Worm (Caenorhabditis elegans): ENCODE results near the gene taf-3.
A peak's percentile ranks its signal among the peaks of the same experiment; 100 is the strongest.

taf-3 gene

DNA sequence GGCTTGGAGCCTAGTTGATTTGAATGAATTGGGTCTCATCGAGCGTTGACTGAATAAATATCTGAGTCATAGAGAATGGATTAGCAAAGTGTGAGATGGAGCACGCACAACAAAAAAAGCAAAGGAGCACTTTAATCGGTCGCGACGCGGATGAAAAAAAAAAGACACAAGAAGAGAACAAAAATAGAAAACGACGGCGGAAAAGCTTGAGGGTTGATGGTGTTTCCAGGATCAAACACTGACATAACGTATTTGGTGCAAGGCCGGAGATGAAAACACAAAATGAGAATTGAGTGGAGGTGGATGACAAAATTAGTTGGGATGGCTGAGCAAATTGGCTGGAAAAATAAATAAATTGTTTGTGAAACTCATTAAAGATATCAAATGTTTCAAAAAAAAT, 39.3 kb upstream of the taf-3 start, which contains the start of gene F52E10.4:
Gene F52E10.4, minus strand, starts transcription at position 101 of the 400 bp plus-strand sequence.
- TF ChIP-seq lin-39 (tag; optimal IDR thresholded peaks at IDR 0.05) (no peak), fos-1 (tag; optimal IDR thresholded peaks at IDR 0.05) (no peak)

DNA sequence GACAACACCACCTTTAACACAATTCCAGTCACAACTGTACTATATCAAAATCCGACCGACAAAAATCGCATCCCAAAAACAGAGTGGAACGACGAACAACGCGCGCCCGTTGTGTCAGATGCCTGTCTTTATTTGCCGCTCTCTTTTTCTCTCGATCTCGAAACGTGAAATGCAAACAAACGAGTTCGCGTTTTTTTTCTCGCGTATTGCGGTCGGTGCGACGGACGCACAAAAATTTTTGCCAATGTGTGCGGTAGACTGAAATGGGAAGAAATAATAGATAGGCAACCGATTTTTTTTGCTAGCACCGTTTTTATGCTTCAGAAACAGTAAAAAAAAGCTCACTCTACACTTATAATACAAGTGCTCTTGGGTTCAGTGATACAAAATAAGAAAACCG, 35.1 kb upstream of the taf-3 start:
- TF ChIP-seq elt-2 (tag; optimal IDR thresholded peaks at IDR 0.05) (peak; percentile 9), sea-2 (GFP tag; optimal IDR thresholded peaks at IDR 0.05) (no peak), pha-4 (tag; optimal IDR thresholded peaks at IDR 0.05) (peak; percentile 68), hmg-11 (tag; optimal IDR thresholded peaks at IDR 0.05) (peak; percentile 27), mml-1 (tag; optimal IDR thresholded peaks at IDR 0.05) (no peak)

DNA sequence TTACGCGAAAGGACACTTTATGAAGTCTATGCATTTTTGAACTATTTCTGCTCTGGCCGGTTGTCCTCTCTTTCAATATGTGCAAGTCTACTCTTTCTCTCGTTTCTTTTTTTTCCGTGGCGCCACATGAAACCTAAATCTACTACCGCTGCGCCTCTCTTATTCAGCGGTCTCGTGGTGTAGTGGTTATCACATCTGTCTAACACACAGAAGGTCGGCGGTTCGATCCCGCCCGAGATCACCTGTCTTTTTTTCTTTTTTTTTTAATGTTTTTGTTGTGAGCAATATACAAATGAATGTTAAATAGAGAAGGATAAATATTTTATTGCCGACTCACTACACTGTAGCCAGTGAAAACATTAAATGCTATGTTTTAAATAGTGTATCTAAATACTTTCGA, 34.1 kb upstream of the taf-3 start:
- TF ChIP-seq lsy-12 (tag; optimal IDR thresholded peaks at IDR 0.05) (peak; percentile 46), ceh-16 (tag; optimal IDR thresholded peaks at IDR 0.05) (no peak), mml-1 (tag; optimal IDR thresholded peaks at IDR 0.05) (no peak), pqm-1 (tag; optimal IDR thresholded peaks at IDR 0.05) (no peak), eor-1 (tag; optimal IDR thresholded peaks at IDR 0.05) (no peak), nhr-77 (tag; optimal IDR thresholded peaks at IDR 0.05) (no peak), aly-2 (tag; optimal IDR thresholded peaks at IDR 0.05) (no peak), unc-62 (GFP tag; optimal IDR thresholded peaks at IDR 0.05) (no peak), fkh-2 (tag; optimal IDR thresholded peaks at IDR 0.05) (no peak), elt-2 (tag; optimal IDR thresholded peaks at IDR 0.05) (peak; percentile 12), mdl-1 (tag; optimal IDR thresholded peaks at IDR 0.05) (no peak), ceh-28 (tag; optimal IDR thresholded peaks at IDR 0.05) (no peak), nhr-25 (tag; optimal IDR thresholded peaks at IDR 0.05) (no peak), egl-5 (tag; optimal IDR thresholded peaks at IDR 0.05) (no peak), nhr-12 (tag; optimal IDR thresholded peaks at IDR 0.05) (no peak), egl-27 (tag; optimal IDR thresholded peaks at IDR 0.05) (no peak), fkh-10 (GFP tag; optimal IDR thresholded peaks at IDR 0.05) (no peak), nfya-1 (tag; optimal IDR thresholded peaks at IDR 0.05; ENCODE audit: insufficient read depth) (peak; percentile 34), nhr-23 (tag; optimal IDR thresholded peaks at IDR 0.05) (no peak), nhr-28 (tag; optimal IDR thresholded peaks at IDR 0.05) (no peak), elt-3 (tag; optimal IDR thresholded peaks at IDR 0.05) (no peak), nhr-11 (tag; optimal IDR thresholded peaks at IDR 0.05) (no peak), zag-1 (tag; optimal IDR thresholded peaks at IDR 0.05) (no peak), unc-39 (tag; optimal IDR thresholded peaks at IDR 0.05) (no peak), lin-39 (tag; optimal IDR thresholded peaks at IDR 0.05) (peak; percentile 49), sea-2 (GFP tag; optimal IDR thresholded peaks at IDR 0.05) (no peak), ama-1 (optimal IDR thresholded peaks at IDR 0.05) (no peak), ceh-82 (tag; optimal IDR thresholded peaks at IDR 0.05) (no peak), R02D3.7 (tag; optimal IDR thresholded peaks at IDR 0.05) (no peak), jun-1 (tag; optimal IDR thresholded peaks at IDR 0.05) (no peak), ceh-9 (tag; optimal IDR thresholded peaks at IDR 0.05) (no peak), fos-1 (tag; optimal IDR thresholded peaks at IDR 0.05) (no peak), daf-12 (tag; optimal IDR thresholded peaks at IDR 0.05) (no peak), nhr-237 (tag; optimal IDR thresholded peaks at IDR 0.05) (no peak), nhr-76 (tag; optimal IDR thresholded peaks at IDR 0.05) (no peak), tbx-2 (tag; optimal IDR thresholded peaks at IDR 0.05) (peak; percentile 52), lin-15B (tag; optimal IDR thresholded peaks at IDR 0.05) (no peak), pha-4 (tag; optimal IDR thresholded peaks at IDR 0.05) (peak; percentile 67), nhr-67 (tag; optimal IDR thresholded peaks at IDR 0.05) (no peak), snpc-4 (tag; optimal IDR thresholded peaks at IDR 0.05) (peak; percentile 26), ztf-4 (tag; optimal IDR thresholded peaks at IDR 0.05) (peak; percentile 39), nhr-43 (tag; optimal IDR thresholded peaks at IDR 0.05; ENCODE audit: poor library complexity, severe bottlenecking) (peak; percentile 65), hmg-11 (tag; optimal IDR thresholded peaks at IDR 0.05) (peak; percentile 92), skn-1 (tag; optimal IDR thresholded peaks at IDR 0.05) (no peak), ztf-11 (tag; optimal IDR thresholded peaks at IDR 0.05) (no peak), ZK546.5 (tag; optimal IDR thresholded peaks at IDR 0.05) (no peak), elt-1 (tag; optimal IDR thresholded peaks at IDR 0.05) (no peak)

Measured in whole organism, L3 larva.